Fruit fly (Drosophila melanogaster) whole organism, embryonic: ENCODE data around the gene CG10970.

Experiments used
- Abd-B ChIP-seq: fragments of 200-800 bp; sonication (Bioruptor generic); optimal IDR thresholded peaks from 2 replicates; lab custom pipeline; 2018; ENCODE audit warnings: missing biosample characterization, mild to moderate bottlenecking, missing genetic modification characterization, moderate library complexity
- Blimp-1 ChIP-seq: fragments of 200-800 bp; sonication (Bioruptor generic); optimal IDR thresholded peaks from 3 replicates; lab custom pipeline; 2018; ENCODE audit warnings: missing biosample characterization, missing genetic modification characterization, mild to moderate bottlenecking, moderate library complexity, missing genetic modification reagents
- CG10959 ChIP-seq: fragments of 200-800 bp; sonication (Bioruptor generic); IDR thresholded peaks from 2 replicates; pipeline ENCODE4 v1.3.6; 2022; ENCODE audit warnings: missing biosample characterization, missing genetic modification characterization
- CG11695 ChIP-seq: fragments of 200-800 bp; sonication (Bioruptor generic); IDR thresholded peaks from 3 replicates; pipeline ENCODE4 v1.3.6; 2022; ENCODE audit warnings: missing biosample characterization, missing genetic modification characterization
- CG13123 ChIP-seq: fragments of 200-800 bp; sonication (Bioruptor generic); optimal IDR thresholded peaks from 2 replicates; lab custom pipeline; 2016; ENCODE audit warnings: missing biosample characterization, missing genetic modification characterization
- CG13775 ChIP-seq: fragments of 200-800 bp; sonication (Bioruptor generic); optimal IDR thresholded peaks from 3 replicates; lab custom pipeline; 2017; ENCODE audit warnings: missing biosample characterization, mild to moderate bottlenecking, missing genetic modification characterization
- CG14014 ChIP-seq: fragments of 200-800 bp; sonication (Bioruptor generic); IDR thresholded peaks from 2 replicates; pipeline ENCODE4 v1.3.6; 2022; ENCODE audit warnings: missing biosample characterization, missing genetic modification characterization
- CG14710 ChIP-seq: fragments of 200-800 bp; sonication (Bioruptor generic); optimal IDR thresholded peaks from 3 replicates; lab custom pipeline; 2019; ENCODE audit warnings: missing biosample characterization, mild to moderate bottlenecking, missing genetic modification characterization, moderate library complexity
- CG16779 ChIP-seq: fragments of 200-800 bp; sonication (Bioruptor generic); IDR thresholded peaks from 2 replicates; pipeline ENCODE4 v1.3.6; 2022; ENCODE audit warnings: missing biosample characterization, missing genetic modification characterization
- CG17361 ChIP-seq: fragments of 200-800 bp; sonication (Bioruptor generic); IDR thresholded peaks from 3 replicates; pipeline ENCODE4 v1.3.6; 2022; ENCODE audit warnings: missing biosample characterization, missing genetic modification characterization
- CG2116 ChIP-seq: fragments of 200-800 bp; sonication (Bioruptor generic); optimal IDR thresholded peaks from 3 replicates; lab custom pipeline; 2018; ENCODE audit warnings: missing biosample characterization, mild to moderate bottlenecking, missing genetic modification characterization
- CG3163 ChIP-seq: fragments of 200-800 bp; sonication (Bioruptor generic); optimal IDR thresholded peaks from 3 replicates; lab custom pipeline; 2016; ENCODE audit warnings: missing biosample characterization, missing genetic modification characterization
- CG3407 ChIP-seq: fragments of 200-800 bp; sonication (Bioruptor generic); optimal IDR thresholded peaks from 2 replicates; lab custom pipeline; 2018; ENCODE audit warnings: missing biosample characterization, mild to moderate bottlenecking, missing genetic modification characterization
- CG34224 ChIP-seq: fragments of 200-800 bp; sonication (Bioruptor generic); IDR thresholded peaks from 3 replicates; pipeline ENCODE4 v1.3.6; 2022; ENCODE audit warnings: missing biosample characterization, missing genetic modification characterization; ENCODE audit not compliant: partially characterized antibody
- CG3995 ChIP-seq: fragments of 200-800 bp; sonication (Bioruptor generic); optimal IDR thresholded peaks from 3 replicates; lab custom pipeline; 2016; ENCODE audit warnings: missing biosample characterization, missing genetic modification characterization
- CG4424 ChIP-seq: fragments of 200-800 bp; sonication (Bioruptor generic); optimal IDR thresholded peaks from 3 replicates; lab custom pipeline; 2016; ENCODE audit warnings: missing biosample characterization, missing genetic modification characterization
- CG4854 ChIP-seq: fragments of 200-800 bp; sonication (Bioruptor generic); optimal IDR thresholded peaks from 2 replicates; lab custom pipeline; 2016; ENCODE audit warnings: missing biosample characterization, missing genetic modification characterization, inconsistent platforms
- CG6765 ChIP-seq: fragments of 200-800 bp; sonication (Bioruptor generic); optimal IDR thresholded peaks from 3 replicates; lab custom pipeline; 2017; ENCODE audit warnings: missing biosample characterization, mild to moderate bottlenecking, missing genetic modification characterization
- CG7963 ChIP-seq: fragments of 200-800 bp; sonication (Bioruptor generic); IDR thresholded peaks from 3 replicates; pipeline ENCODE4 v1.3.6; 2022; ENCODE audit warnings: missing biosample characterization, missing genetic modification characterization; ENCODE audit not compliant: partially characterized antibody
- CG8478 ChIP-seq: fragments of >200 bp; optimal IDR thresholded peaks from 2 replicates; lab custom pipeline; 2018
- CG8924 ChIP-seq: fragments of 200-800 bp; optimal IDR thresholded peaks from 3 replicates; lab custom pipeline; 2019; ENCODE audit warnings: missing biosample characterization, mild to moderate bottlenecking, missing genetic modification characterization, moderate library complexity
- CG9609 ChIP-seq: fragments of 200-800 bp; sonication (Bioruptor generic); optimal IDR thresholded peaks from 3 replicates; lab custom pipeline; 2016; ENCODE audit warnings: missing biosample characterization, missing genetic modification characterization
- CrebB ChIP-seq: fragments of 200-800 bp; sonication (Bioruptor generic); optimal IDR thresholded peaks from 3 replicates; lab custom pipeline; 2018; ENCODE audit warnings: missing biosample characterization, mild to moderate bottlenecking, missing genetic modification characterization
- Doc2 ChIP-seq: fragments of 200-800 bp; sonication (Bioruptor generic); IDR thresholded peaks from 2 replicates; pipeline ENCODE4 v1.3.6; 2022; ENCODE audit warnings: missing biosample characterization, missing genetic modification characterization
- Fer2 ChIP-seq: fragments of 200-800 bp; sonication (Bioruptor generic); optimal IDR thresholded peaks from 2 replicates; lab custom pipeline; 2018; ENCODE audit warnings: missing biosample characterization, mild to moderate bottlenecking, missing genetic modification characterization, moderate library complexity
- HmgZ ChIP-seq: fragments of 200-800 bp; sonication (Bioruptor generic); optimal IDR thresholded peaks from 2 replicates; lab custom pipeline; 2018; ENCODE audit warnings: missing biosample characterization, mild to moderate bottlenecking, missing genetic modification characterization
- Hmx ChIP-seq: fragments of 200-800 bp; sonication (Bioruptor generic); optimal IDR thresholded peaks from 2 replicates; lab custom pipeline; 2016; ENCODE audit warnings: missing biosample characterization, missing genetic modification characterization
- Myb ChIP-seq: fragments of 200-800 bp; sonication (Bioruptor generic); optimal IDR thresholded peaks from 2 replicates; lab custom pipeline; 2016; ENCODE audit warnings: missing biosample characterization, missing genetic modification characterization
- NC2α ChIP-seq: fragments of 200-800 bp; sonication (Bioruptor generic); optimal IDR thresholded peaks from 2 replicates; lab custom pipeline; 2016; ENCODE audit warnings: missing biosample characterization, missing genetic modification characterization
- NK7.1 ChIP-seq: fragments of 200-800 bp; sonication (Bioruptor generic); optimal IDR thresholded peaks from 3 replicates; lab custom pipeline; 2016; ENCODE audit warnings: missing biosample characterization, missing genetic modification characterization
- Neu2 ChIP-seq: fragments of 200-800 bp; sonication (Bioruptor generic); optimal IDR thresholded peaks from 3 replicates; lab custom pipeline; 2016; ENCODE audit warnings: missing biosample characterization, missing genetic modification characterization, borderline replicate concordance
- caup ChIP-seq: fragments of 200-800 bp; sonication (Bioruptor generic); optimal IDR thresholded peaks from 3 replicates; lab custom pipeline; 2017; ENCODE audit warnings: missing biosample characterization, mild to moderate bottlenecking, missing genetic modification characterization, moderate library complexity; ENCODE audit not compliant: severe bottlenecking
- dati ChIP-seq: fragments of 200-800 bp; sonication (Bioruptor generic); IDR thresholded peaks from 2 replicates; pipeline ENCODE4 v1.3.6; 2022; ENCODE audit warnings: missing biosample characterization, missing genetic modification characterization
- dysf ChIP-seq: fragments of 200-800 bp; sonication (Bioruptor generic); IDR thresholded peaks from 3 replicates; pipeline ENCODE4 v1.3.6; 2022; ENCODE audit warnings: missing biosample characterization, missing genetic modification characterization
- gro ChIP-seq: fragments of 200-800 bp; sonication (Bioruptor generic); optimal IDR thresholded peaks from 2 replicates; lab custom pipeline; 2016; ENCODE audit warnings: missing biosample characterization, missing genetic modification characterization
- gsb ChIP-seq: fragments of 200-800 bp; sonication (Bioruptor generic); IDR thresholded peaks from 2 replicates; pipeline ENCODE4 v1.3.6; 2022; ENCODE audit warnings: missing biosample characterization, missing genetic modification characterization
- insv ChIP-seq, 2 experiments: fragments of 200-800 bp; sonication (Bioruptor generic); optimal IDR thresholded peaks; 3 replicates each; lab custom pipeline; 2016 to 2018; ENCODE audit warnings: missing biosample characterization in 2 of 2, missing genetic modification characterization in 2 of 2
- kah ChIP-seq: fragments of 200-800 bp; sonication (Bioruptor generic); optimal IDR thresholded peaks from 2 replicates; lab custom pipeline; 2018; ENCODE audit warnings: missing biosample characterization, mild to moderate bottlenecking, missing genetic modification characterization
- luna ChIP-seq: fragments of 200-800 bp; sonication (Bioruptor generic); optimal IDR thresholded peaks from 2 replicates; lab custom pipeline; 2016; ENCODE audit warnings: missing biosample characterization, missing genetic modification characterization
- maf-S ChIP-seq: fragments of 200-800 bp; sonication (Bioruptor generic); optimal IDR thresholded peaks from 2 replicates; lab custom pipeline; 2016; ENCODE audit warnings: missing biosample characterization, missing genetic modification characterization
- nmo ChIP-seq: fragments of 200-800 bp; sonication (Bioruptor generic); optimal IDR thresholded peaks from 2 replicates; lab custom pipeline; 2018; ENCODE audit warnings: missing biosample characterization, mild to moderate bottlenecking, missing genetic modification characterization, moderate library complexity
- odd ChIP-seq: fragments of 200-800 bp; sonication (Bioruptor generic); optimal IDR thresholded peaks from 2 replicates; lab custom pipeline; 2017; ENCODE audit warnings: missing biosample characterization, mild to moderate bottlenecking, missing genetic modification characterization
- pb ChIP-seq: fragments of 200-800 bp; sonication (Bioruptor generic); optimal IDR thresholded peaks from 3 replicates; lab custom pipeline; 2016; ENCODE audit warnings: missing biosample characterization, missing genetic modification characterization
- pita ChIP-seq: fragments of 200-800 bp; sonication (Bioruptor generic); optimal IDR thresholded peaks from 2 replicates; lab custom pipeline; 2017; ENCODE audit warnings: missing biosample characterization, mild to moderate bottlenecking, missing genetic modification characterization
- prd ChIP-seq, 3 experiments: fragments of >200 bp in 2 of 3; fragments of 200-800 bp in 1 of 3; sonication (Bioruptor generic) in 1 of 3; optimal IDR thresholded peaks in 2 of 3; IDR thresholded peaks in 1 of 3; 2 replicates in 2 of 3; 3 replicates in 1 of 3; pipeline versions ENCODE4 v1.3.6 to Lab custom; 2017 to 2022; ENCODE audit warnings: missing biosample characterization in 1 of 3, missing genetic modification characterization in 1 of 3
- psq ChIP-seq: fragments of 200-800 bp; sonication (Bioruptor generic); optimal IDR thresholded peaks from 2 replicates; lab custom pipeline; 2017; ENCODE audit warnings: missing biosample characterization, missing genetic modification characterization
- rib ChIP-seq: fragments of 200-800 bp; sonication (Bioruptor generic); IDR thresholded peaks from 2 replicates; pipeline ENCODE4 v1.3.6; 2022; ENCODE audit warnings: missing biosample characterization, missing genetic modification characterization
- sens ChIP-seq: fragments of 200-800 bp; sonication (Bioruptor generic); peaks from one replicate; lab custom pipeline; 2016; ENCODE audit warnings: missing biosample characterization, missing genetic modification characterization
- shn ChIP-seq: fragments of 200-800 bp; sonication (Bioruptor generic); optimal IDR thresholded peaks from 3 replicates; lab custom pipeline; 2016; ENCODE audit warnings: missing biosample characterization, missing genetic modification characterization
- toy ChIP-seq: fragments of 200-800 bp; sonication (Bioruptor generic); IDR thresholded peaks from 2 replicates; pipeline ENCODE4 v1.3.6; 2022; ENCODE audit warnings: missing biosample characterization, missing genetic modification characterization
- usp ChIP-seq: fragments of >200 bp; optimal IDR thresholded peaks from 2 replicates; lab custom pipeline; 2017; ENCODE audit warnings: missing biosample characterization, missing genetic modification characterization
- vvl ChIP-seq: fragments of 200-800 bp; sonication (Bioruptor generic); IDR thresholded peaks from 2 replicates; pipeline ENCODE4 v1.3.6; 2022; ENCODE audit warnings: missing biosample characterization, missing genetic modification characterization

Gene CG10970

DNA sequence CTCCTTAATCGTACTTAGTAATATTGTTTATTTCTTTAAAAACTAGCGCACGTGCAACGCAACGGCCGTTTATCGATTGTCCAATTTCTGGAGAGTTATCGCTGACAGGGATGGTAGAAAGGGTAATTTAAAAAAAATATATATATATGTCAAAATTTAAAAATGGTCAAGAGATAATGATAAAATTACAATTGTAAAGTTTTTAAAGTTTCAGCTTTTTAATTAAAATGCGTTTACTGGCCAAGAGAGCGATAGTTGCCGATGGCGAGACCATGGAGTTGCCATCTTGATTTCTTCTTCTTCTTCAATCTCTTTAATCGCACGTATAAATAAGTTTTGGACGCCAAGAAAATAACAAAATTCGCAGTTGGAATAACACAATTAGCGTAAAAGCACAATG, 9.8 kb upstream of the CG10970 start, which contains the start of the genes CG7246 and HP1b (continued):
- TF ChIP-seq CG14710 (tag; lab: Kevin White, UChicago) (peak; percentile 75), Blimp-1 (GFP tag; lab: Kevin White, UChicago) (peak; percentile 63), CG3995 (GFP tag; lab: Kevin White, UChicago) (no peak), toy (no peak), CG10959 (GFP tag; lab: Robert Waterston, UW) (no peak), Abd-B (GFP tag; lab: Kevin White, UChicago) (peak; percentile 72), gro (GFP tag; lab: Kevin White, UChicago) (peak; percentile 17), Hmx (no peak), CG17361 (GFP tag; lab: Robert Waterston, UW) (peak; percentile 75), CG34224 (GFP tag; lab: Robert Waterston, UW) (peak; percentile 75), sens (GFP tag; lab: Kevin White, UChicago) (peak; percentile 89), caup (GFP tag; lab: Kevin White, UChicago) (peak; percentile 73), CG8924 (tag; lab: Kevin White, UChicago) (peak; percentile 72), HmgZ (tag; lab: Kevin White, UChicago) (peak; percentile 59), odd (peak; percentile 16), gsb (GFP tag; lab: Robert Waterston, UW) (no peak), NK7.1 (no peak), CG7963 (GFP tag; lab: Robert Waterston, UW) (peak; percentile 34; the same call in 1 of the 3 replicates), pb (no peak), Myb (GFP tag; lab: Kevin White, UChicago) (peak; percentile 53), pita (GFP tag; lab: Kevin White, UChicago) (no peak), luna (GFP tag; lab: Kevin White, UChicago) (peak; percentile 12), NC2α (GFP tag; lab: Kevin White, UChicago) (no peak), CG13123 (GFP tag; lab: Kevin White, UChicago) (peak; percentile 47), dati (GFP tag; lab: Robert Waterston, UW) (0 out of 2 replicates have a peak, but pooled peaks have one; percentile 29), psq (no peak), CG2116 (GFP tag; lab: Kevin White, UChicago) (peak; percentile 84), CG14014 (GFP tag; lab: Robert Waterston, UW) (peak; percentile 75), CG4424 (peak; percentile 62)

- TF ChIP-seq vvl (GFP tag; lab: Robert Waterston, UW) (peak; percentile 58; the same call in 1 of the 2 replicates), CrebB (peak; percentile 11), Fer2 (tag; lab: Kevin White, UChicago) (no peak), nmo (no peak), CG4854 (GFP tag; lab: Kevin White, UChicago) (no peak), prd (optimal IDR thresholded peaks at IDR 0.05; lab: Kevin White, UChicago) (no peak), prd (GFP tag; IDR thresholded peaks at IDR 0.05; lab: Robert Waterston, UW) (no peak), CG3407 (GFP tag; lab: Kevin White, UChicago) (no peak), Neu2 (no peak), CG11695 (GFP tag; lab: Robert Waterston, UW) (no peak), kah (GFP tag; lab: Kevin White, UChicago) (no peak), CG3163 (GFP tag; lab: Kevin White, UChicago) (no peak), maf-S (GFP tag; lab: Kevin White, UChicago) (no peak), usp (GFP tag; lab: Kevin White, UChicago) (no peak), rib (GFP tag; lab: Robert Waterston, UW) (0 out of 2 replicates have a peak, but pooled peaks have one; percentile 37), CG8478 (lab: Kevin White, UChicago) (no peak), CG16779 (GFP tag; lab: Robert Waterston, UW) (0 out of 2 replicates have a peak, but pooled peaks have one; percentile 40), shn (GFP tag; lab: Kevin White, UChicago) (no peak), CG6765 (GFP tag; lab: Kevin White, UChicago) (peak; percentile 44), insv (GFP tag; optimal IDR thresholded peaks at IDR 0.05; lab: Kevin White, UChicago) (no peak), Doc2 (GFP tag; lab: Robert Waterston, UW) (no peak), CG13775 (GFP tag; lab: Kevin White, UChicago) (no peak), dysf (GFP tag; lab: Robert Waterston, UW) (no peak), CG9609 (GFP tag; lab: Kevin White, UChicago) (no peak)
These were observed 7.1 kb upstream of the CG10970 start, which contains the start of gene CG44325 for dm6 chrX:9078263-9078662. Gene CG44325 (minus strand): TSS chrX:9078499.
